Fruit fly (Drosophila melanogaster) whole organism, embryonic: ENCODE results near the gene CG14043.

Experiments used
- Ada2b ChIP-seq: fragments of 200-800 bp; sonication (Bioruptor generic); IDR thresholded peaks from 2 replicates; pipeline ENCODE4 v1.3.6; 2022; ENCODE audit warnings: missing biosample characterization, missing genetic modification characterization
- Antp ChIP-seq: fragments of 200-800 bp; sonication (Bioruptor generic); optimal IDR thresholded peaks from 3 replicates; lab custom pipeline; 2016; ENCODE audit warnings: missing biosample characterization, missing genetic modification characterization
- Blimp-1 ChIP-seq: fragments of 200-800 bp; sonication (Bioruptor generic); optimal IDR thresholded peaks from 3 replicates; lab custom pipeline; 2018; ENCODE audit warnings: missing biosample characterization, missing genetic modification characterization, mild to moderate bottlenecking, moderate library complexity, missing genetic modification reagents
- CG12236 ChIP-seq: fragments of 200-800 bp; sonication (Bioruptor generic); optimal IDR thresholded peaks from 2 replicates; lab custom pipeline; 2016; ENCODE audit warnings: missing biosample characterization, missing genetic modification characterization
- CG12391 ChIP-seq: fragments of 200-800 bp; sonication (Bioruptor generic); optimal IDR thresholded peaks from 3 replicates; lab custom pipeline; 2018; ENCODE audit warnings: missing biosample characterization, mild to moderate bottlenecking, missing genetic modification characterization, moderate library complexity
- CG12942 ChIP-seq: fragments of 200-800 bp; sonication (Bioruptor generic); optimal IDR thresholded peaks from 3 replicates; lab custom pipeline; 2016; ENCODE audit warnings: missing biosample characterization, missing genetic modification characterization
- CG13775 ChIP-seq: fragments of 200-800 bp; sonication (Bioruptor generic); optimal IDR thresholded peaks from 3 replicates; lab custom pipeline; 2017; ENCODE audit warnings: missing biosample characterization, mild to moderate bottlenecking, missing genetic modification characterization
- CG1603 ChIP-seq: fragments of 200-800 bp; sonication (Bioruptor generic); optimal IDR thresholded peaks from 2 replicates; lab custom pipeline; 2019; ENCODE audit warnings: missing biosample characterization, mild to moderate bottlenecking, missing genetic modification characterization, moderate library complexity
- CG17385 ChIP-seq: fragments of 200-800 bp; sonication (Bioruptor generic); optimal IDR thresholded peaks from 3 replicates; lab custom pipeline; 2018; ENCODE audit warnings: missing biosample characterization, mild to moderate bottlenecking, missing genetic modification characterization
- CG18599 ChIP-seq: fragments of 200-800 bp; sonication (Bioruptor generic); optimal IDR thresholded peaks from 3 replicates; lab custom pipeline; 2017; ENCODE audit warnings: missing biosample characterization, missing genetic modification characterization, mild to moderate bottlenecking, moderate library complexity, missing genetic modification reagents
- CG18619 ChIP-seq: fragments of 200-800 bp; sonication (Bioruptor generic); optimal IDR thresholded peaks from 3 replicates; lab custom pipeline; 2017; ENCODE audit warnings: missing biosample characterization, mild to moderate bottlenecking, missing genetic modification characterization
- CG34376 ChIP-seq: fragments of 200-800 bp; sonication (Bioruptor generic); optimal IDR thresholded peaks from 2 replicates; lab custom pipeline; 2018; ENCODE audit warnings: missing biosample characterization, mild to moderate bottlenecking, missing genetic modification characterization
- CG42726 ChIP-seq: fragments of 200-800 bp; sonication (Bioruptor generic); IDR thresholded peaks from 2 replicates; pipeline ENCODE4 v1.3.6; 2022; ENCODE audit warnings: missing biosample characterization, missing genetic modification characterization; ENCODE audit not compliant: partially characterized antibody
- CG4328 ChIP-seq: fragments of 200-800 bp; sonication (Bioruptor generic); optimal IDR thresholded peaks from 3 replicates; lab custom pipeline; 2017; ENCODE audit warnings: missing biosample characterization, missing genetic modification reagents, missing genetic modification characterization
- CG43689 ChIP-seq: fragments of 200-800 bp; sonication (Bioruptor generic); IDR thresholded peaks from 2 replicates; pipeline ENCODE4 v1.3.6; 2022; ENCODE audit warnings: missing biosample characterization, missing genetic modification characterization
- CG6689 ChIP-seq: fragments of 200-800 bp; sonication (Bioruptor generic); IDR thresholded peaks from 2 replicates; pipeline ENCODE4 v1.3.6; 2022; ENCODE audit warnings: missing biosample characterization, missing genetic modification characterization
- CG6854 ChIP-seq: fragments of 200-800 bp; sonication (Bioruptor generic); optimal IDR thresholded peaks from 3 replicates; lab custom pipeline; 2017; ENCODE audit warnings: missing biosample characterization, mild to moderate bottlenecking, missing genetic modification characterization
- CG8924 ChIP-seq: fragments of 200-800 bp; optimal IDR thresholded peaks from 3 replicates; lab custom pipeline; 2019; ENCODE audit warnings: missing biosample characterization, mild to moderate bottlenecking, missing genetic modification characterization, moderate library complexity
- CG9727 ChIP-seq: fragments of 200-800 bp; sonication (Bioruptor generic); optimal IDR thresholded peaks from 3 replicates; lab custom pipeline; 2017; ENCODE audit warnings: missing biosample characterization, mild to moderate bottlenecking, missing genetic modification characterization
- Dbx ChIP-seq: fragments of 200-800 bp; sonication (Bioruptor generic); IDR thresholded peaks from 3 replicates; pipeline ENCODE4 v1.3.6; 2022; ENCODE audit warnings: missing biosample characterization, missing genetic modification characterization
- Dip2 ChIP-seq: fragments of 200-800 bp; sonication (Bioruptor generic); IDR thresholded peaks from 2 replicates; pipeline ENCODE4 v1.3.6; 2022; ENCODE audit warnings: missing biosample characterization, missing genetic modification characterization
- Doc2 ChIP-seq: fragments of 200-800 bp; sonication (Bioruptor generic); IDR thresholded peaks from 2 replicates; pipeline ENCODE4 v1.3.6; 2022; ENCODE audit warnings: missing biosample characterization, missing genetic modification characterization
- Elba2 ChIP-seq: fragments of 200-800 bp; sonication (Bioruptor generic); optimal IDR thresholded peaks from 3 replicates; lab custom pipeline; 2016; ENCODE audit warnings: missing biosample characterization, missing genetic modification characterization
- Ets97D ChIP-seq: fragments of 200-800 bp; sonication (Bioruptor generic); optimal IDR thresholded peaks from 3 replicates; lab custom pipeline; 2016; ENCODE audit warnings: missing biosample characterization, missing genetic modification characterization
- Fer2 ChIP-seq: fragments of 200-800 bp; sonication (Bioruptor generic); optimal IDR thresholded peaks from 2 replicates; lab custom pipeline; 2018; ENCODE audit warnings: missing biosample characterization, mild to moderate bottlenecking, missing genetic modification characterization, moderate library complexity
- Lim3 ChIP-seq: fragments of 200-800 bp; sonication (Bioruptor generic); IDR thresholded peaks from 2 replicates; pipeline ENCODE4 v1.3.6; 2022; ENCODE audit warnings: missing biosample characterization, missing genetic modification characterization
- Max ChIP-seq: fragments of 200-800 bp; sonication (Bioruptor generic); optimal IDR thresholded peaks from 2 replicates; lab custom pipeline; 2016; ENCODE audit warnings: missing biosample characterization, mild to moderate bottlenecking, missing genetic modification characterization
- PHDP ChIP-seq: fragments of 200-800 bp; sonication (Bioruptor generic); optimal IDR thresholded peaks from 3 replicates; lab custom pipeline; 2018; ENCODE audit warnings: missing biosample characterization, mild to moderate bottlenecking, missing genetic modification characterization, moderate library complexity
- Vsx1 ChIP-seq: fragments of 200-800 bp; sonication (Bioruptor generic); optimal IDR thresholded peaks from 2 replicates; lab custom pipeline; 2017; ENCODE audit warnings: missing biosample characterization, mild to moderate bottlenecking, missing genetic modification characterization, missing genetic modification reagents
- ac ChIP-seq: fragments of 200-800 bp; sonication (Bioruptor generic); optimal IDR thresholded peaks from 3 replicates; lab custom pipeline; 2017; ENCODE audit warnings: missing biosample characterization, mild to moderate bottlenecking, missing genetic modification characterization
- bcd ChIP-seq: fragments of 200-800 bp; sonication (Bioruptor generic); optimal IDR thresholded peaks from 2 replicates; lab custom pipeline; 2017; ENCODE audit warnings: missing biosample characterization, mild to moderate bottlenecking, missing genetic modification characterization
- cato ChIP-seq: fragments of 200-800 bp; sonication (Bioruptor generic); optimal IDR thresholded peaks from 2 replicates; lab custom pipeline; 2016; ENCODE audit warnings: missing biosample characterization, missing genetic modification characterization, borderline replicate concordance
- cg ChIP-seq: fragments of 200-800 bp; sonication (Bioruptor generic); optimal IDR thresholded peaks from 3 replicates; lab custom pipeline; 2019; ENCODE audit warnings: missing biosample characterization, mild to moderate bottlenecking, missing genetic modification characterization, moderate library complexity
- chn ChIP-seq: fragments of 200-800 bp; sonication (Bioruptor generic); optimal IDR thresholded peaks from 2 replicates; lab custom pipeline; 2016; ENCODE audit warnings: missing biosample characterization, missing genetic modification characterization
- ci ChIP-seq: fragments of 200-800 bp; sonication (Bioruptor generic); IDR thresholded peaks from 3 replicates; pipeline ENCODE4 v1.3.6; 2022; ENCODE audit warnings: missing biosample characterization, missing genetic modification characterization
- dm ChIP-seq: fragments of 200-800 bp; sonication (Bioruptor generic); optimal IDR thresholded peaks from 3 replicates; lab custom pipeline; 2016; ENCODE audit warnings: missing biosample characterization, missing genetic modification characterization
- ham ChIP-seq: fragments of 200-800 bp; sonication (Bioruptor generic); IDR thresholded peaks from 2 replicates; pipeline ENCODE4 v1.3.6; 2022; ENCODE audit warnings: missing biosample characterization, missing genetic modification characterization
- hth ChIP-seq: fragments of >200 bp; optimal IDR thresholded peaks from 2 replicates; lab custom pipeline; 2017; ENCODE audit warnings: inconsistent platforms
- ind ChIP-seq: fragments of 200-800 bp; sonication (Bioruptor generic); optimal IDR thresholded peaks from 3 replicates; lab custom pipeline; 2016; ENCODE audit warnings: missing biosample characterization, missing genetic modification characterization
- insv ChIP-seq, 2 experiments: fragments of 200-800 bp; sonication (Bioruptor generic); optimal IDR thresholded peaks; 3 replicates each; lab custom pipeline; 2016 to 2018; ENCODE audit warnings: missing biosample characterization in 2 of 2, missing genetic modification characterization in 2 of 2
- kah ChIP-seq: fragments of 200-800 bp; sonication (Bioruptor generic); optimal IDR thresholded peaks from 2 replicates; lab custom pipeline; 2018; ENCODE audit warnings: missing biosample characterization, mild to moderate bottlenecking, missing genetic modification characterization
- kni ChIP-seq: fragments of 200-800 bp; sonication (Bioruptor generic); optimal IDR thresholded peaks from 3 replicates; lab custom pipeline; 2017; ENCODE audit warnings: mild to moderate bottlenecking, missing biosample characterization, missing genetic modification reagents, missing genetic modification characterization
- nerfin-2 ChIP-seq: fragments of 200-800 bp; sonication (Bioruptor generic); IDR thresholded peaks from 2 replicates; pipeline ENCODE4 v1.3.6; 2022; ENCODE audit warnings: missing biosample characterization, missing genetic modification characterization; ENCODE audit not compliant: partially characterized antibody
- peb ChIP-seq: fragments of 200-800 bp; sonication (Bioruptor generic); IDR thresholded peaks from 2 replicates; pipeline ENCODE4 v1.3.6; 2022; ENCODE audit warnings: missing biosample characterization, missing genetic modification characterization
- pzg ChIP-seq: fragments of 200-800 bp; sonication (Bioruptor generic); optimal IDR thresholded peaks from 3 replicates; lab custom pipeline; 2018; ENCODE audit warnings: missing biosample characterization, mild to moderate bottlenecking, missing genetic modification characterization, moderate library complexity
- sob ChIP-seq: fragments of 200-800 bp; sonication (Bioruptor generic); IDR thresholded peaks from 2 replicates; pipeline ENCODE4 v1.3.6; 2022; ENCODE audit warnings: missing biosample characterization, missing genetic modification characterization
- sr ChIP-seq: fragments of 200-800 bp; sonication (Bioruptor generic); IDR thresholded peaks from 3 replicates; pipeline ENCODE4 v1.3.6; 2022; ENCODE audit warnings: missing biosample characterization, missing genetic modification characterization
- toy ChIP-seq: fragments of 200-800 bp; sonication (Bioruptor generic); IDR thresholded peaks from 2 replicates; pipeline ENCODE4 v1.3.6; 2022; ENCODE audit warnings: missing biosample characterization, missing genetic modification characterization
- unpg ChIP-seq: fragments of 200-800 bp; sonication (Bioruptor generic); optimal IDR thresholded peaks from 3 replicates; lab custom pipeline; 2018; ENCODE audit warnings: missing biosample characterization, mild to moderate bottlenecking, missing genetic modification characterization, moderate library complexity
- zf30C ChIP-seq: fragments of 200-800 bp; sonication (Bioruptor generic); optimal IDR thresholded peaks from 3 replicates; lab custom pipeline; 2018; ENCODE audit warnings: missing biosample characterization, mild to moderate bottlenecking, missing genetic modification characterization

Gene CG14043

DNA sequence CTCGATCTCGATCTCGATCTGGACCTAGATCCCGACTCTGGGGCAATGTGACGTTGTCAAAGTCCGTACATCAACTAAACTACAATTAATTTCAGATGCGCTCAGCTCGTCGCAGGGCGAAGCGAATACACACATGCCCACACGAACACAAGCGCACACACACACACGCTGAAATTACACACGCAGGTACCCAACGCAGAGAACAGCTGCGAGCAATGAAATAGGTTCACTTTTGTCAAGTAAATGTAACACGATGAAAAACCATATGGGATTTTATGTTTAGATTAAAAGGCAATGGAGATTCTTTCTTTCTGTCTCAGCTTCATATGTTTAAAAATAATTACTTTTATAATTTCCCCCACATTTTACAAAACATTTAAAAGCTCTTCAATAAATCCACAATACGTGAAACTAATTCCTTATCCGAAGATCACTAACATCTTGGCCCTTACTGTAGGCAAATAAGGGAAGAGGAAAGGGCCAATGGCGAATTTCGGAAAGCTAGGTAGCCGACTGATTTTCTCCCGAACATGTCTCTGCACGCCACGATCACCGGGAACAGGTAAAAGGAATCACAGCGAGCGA is 28.9 kb downstream of the CG14043 start (continued):
- no peak for TF ChIP-seq CG42726 (GFP tag; lab: Robert Waterston, UW)
- peak; percentile 85 for TF ChIP-seq CG18599 (GFP tag; lab: Kevin White, UChicago)
- peak; percentile 89 for TF ChIP-seq CG12391
- TF ChIP-seq bcd (GFP tag; lab: Kevin White, UChicago) = peak; percentile 80
- TF ChIP-seq CG4328 (GFP tag; lab: Kevin White, UChicago) = peak; percentile 67
- no peak for TF ChIP-seq zf30C (GFP tag; lab: Kevin White, UChicago)
- TF ChIP-seq Fer2 (tag; lab: Kevin White, UChicago) = peak; percentile 75
- TF ChIP-seq cato (GFP tag; lab: Kevin White, UChicago) = peak; percentile 21
- peak; percentile 78 for TF ChIP-seq peb (GFP tag; lab: Robert Waterston, UW)
- peak in 1 of 2 experiments; percentile 47 for TF ChIP-seq insv (GFP tag; optimal IDR thresholded peaks at IDR 0.05; lab: Kevin White, UChicago)
- TF ChIP-seq pzg = no peak
- TF ChIP-seq CG43689 (GFP tag; lab: Robert Waterston, UW) = no peak
- peak; percentile 82 for TF ChIP-seq ac (GFP tag; lab: Kevin White, UChicago)
- TF ChIP-seq Lim3 (GFP tag; lab: Robert Waterston, UW) = no peak; the same call in 1 of the 2 replicates
- TF ChIP-seq kni = peak; percentile 78
- peak; percentile 93 for TF ChIP-seq cg (GFP tag; lab: Kevin White, UChicago)
- TF ChIP-seq CG9727 (GFP tag; lab: Kevin White, UChicago) = peak; percentile 93
- peak; percentile 78 for TF ChIP-seq CG17385
- peak; percentile 38 for TF ChIP-seq Vsx1
- TF ChIP-seq CG8924 (tag; lab: Kevin White, UChicago) = peak; percentile 93
- TF ChIP-seq Antp = peak; percentile 75
- 0 out of 2 replicates have a peak, but pooled peaks have one; percentile 53 for TF ChIP-seq toy (GFP tag; lab: Robert Waterston, UW)
- TF ChIP-seq unpg (GFP tag; lab: Kevin White, UChicago) = peak; percentile 79
- TF ChIP-seq ind (GFP tag; lab: Kevin White, UChicago) = peak; percentile 74
- TF ChIP-seq Ada2b (GFP tag; lab: Robert Waterston, UW) = peak; percentile 84
- TF ChIP-seq Elba2 (GFP tag; lab: Kevin White, UChicago) = peak; percentile 54
- peak; percentile 41; the same call in 2 of the 3 replicates for TF ChIP-seq sr (GFP tag; lab: Robert Waterston, UW)
- TF ChIP-seq CG12236 (GFP tag; lab: Kevin White, UChicago) = peak; percentile 63
- peak; percentile 16 for TF ChIP-seq Ets97D (GFP tag; lab: Kevin White, UChicago)
- peak; percentile 53 for TF ChIP-seq Dbx
- peak; percentile 75 for TF ChIP-seq CG34376 (GFP tag; lab: Kevin White, UChicago)
- no peak for TF ChIP-seq ham (GFP tag; lab: Robert Waterston, UW)
- TF ChIP-seq sob (GFP tag; lab: Robert Waterston, UW) = peak; percentile 75
- peak; percentile 79 for TF ChIP-seq chn (GFP tag; lab: Kevin White, UChicago)
- no peak for TF ChIP-seq hth (lab: Kevin White, UChicago)
- TF ChIP-seq kah (GFP tag; lab: Kevin White, UChicago) = peak; percentile 60
- TF ChIP-seq Blimp-1 = peak; percentile 73
- TF ChIP-seq nerfin-2 (GFP tag; lab: Robert Waterston, UW) = no peak
- no peak for TF ChIP-seq Dip2
- peak; percentile 79 for TF ChIP-seq CG18619 (GFP tag; lab: Kevin White, UChicago)
- no peak for TF ChIP-seq Doc2 (GFP tag; lab: Robert Waterston, UW)
- TF ChIP-seq PHDP (tag; lab: Kevin White, UChicago) = peak; percentile 90
- TF ChIP-seq CG12942 (GFP tag; lab: Kevin White, UChicago) = peak; percentile 54
- peak; percentile 78 for TF ChIP-seq Max (GFP tag; lab: Kevin White, UChicago)
- peak; percentile 78 for TF ChIP-seq CG6689
- peak; percentile 80 for TF ChIP-seq CG13775 (GFP tag; lab: Kevin White, UChicago)
- peak; percentile 84 for TF ChIP-seq ci
- TF ChIP-seq CG1603 (tag; lab: Kevin White, UChicago) = peak; percentile 42
- TF ChIP-seq CG6854 = peak; percentile 82
- TF ChIP-seq dm (GFP tag; lab: Kevin White, UChicago) = no peak
